Worm (Caenorhabditis elegans) whole organism, L4 larva: Measurements from ENCODE around the gene C17H12.12.

ENCODE experiments used
- lsy-2 ChIP-seq, 2 experiments: fragments of 150-350 bp in 1 of 2; sonication (generic microtip) in 1 of 2; optimal IDR thresholded peaks; 2 replicates each; lab custom pipeline; 2014 to 2017; ENCODE audit warnings: missing biosample characterization in 2 of 2, missing genetic modification characterization in 2 of 2
- mxl-3 ChIP-seq: fragments of 200-800 bp; sonication (Bioruptor generic); optimal IDR thresholded peaks from 2 replicates; lab custom pipeline; 2018; ENCODE audit warnings: mild to moderate bottlenecking, missing genetic modification characterization, missing compliant biosample characterization

DNA sequence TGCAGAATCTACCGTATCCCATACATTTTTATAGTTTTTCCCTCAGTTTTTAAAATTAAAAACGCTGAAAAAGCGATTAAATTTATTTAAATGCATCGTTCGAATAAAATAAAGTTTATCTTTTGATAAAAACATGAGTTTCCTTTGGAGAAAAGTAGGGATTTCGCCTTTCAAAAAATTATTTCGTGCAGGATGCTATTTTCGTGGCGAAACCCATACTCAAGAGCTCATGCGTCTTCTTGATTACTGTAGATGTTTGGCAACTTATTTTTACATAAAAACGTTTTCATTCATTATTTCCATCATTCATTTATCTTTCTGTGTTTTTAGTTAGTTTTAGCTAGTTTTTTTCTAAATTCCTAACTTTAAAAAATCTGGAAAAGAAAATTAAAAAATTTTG is 5.8 kb upstream of the C17H12.12 start:
- no peak for TF ChIP-seq mxl-3
- peak in 1 of 2 experiments; percentile 7 for TF ChIP-seq lsy-2 (tag; optimal IDR thresholded peaks at IDR 0.05; lab: Kevin White, UChicago)
